Fruit fly (Drosophila melanogaster): ENCODE results near the gene Rab11.

DNA sequence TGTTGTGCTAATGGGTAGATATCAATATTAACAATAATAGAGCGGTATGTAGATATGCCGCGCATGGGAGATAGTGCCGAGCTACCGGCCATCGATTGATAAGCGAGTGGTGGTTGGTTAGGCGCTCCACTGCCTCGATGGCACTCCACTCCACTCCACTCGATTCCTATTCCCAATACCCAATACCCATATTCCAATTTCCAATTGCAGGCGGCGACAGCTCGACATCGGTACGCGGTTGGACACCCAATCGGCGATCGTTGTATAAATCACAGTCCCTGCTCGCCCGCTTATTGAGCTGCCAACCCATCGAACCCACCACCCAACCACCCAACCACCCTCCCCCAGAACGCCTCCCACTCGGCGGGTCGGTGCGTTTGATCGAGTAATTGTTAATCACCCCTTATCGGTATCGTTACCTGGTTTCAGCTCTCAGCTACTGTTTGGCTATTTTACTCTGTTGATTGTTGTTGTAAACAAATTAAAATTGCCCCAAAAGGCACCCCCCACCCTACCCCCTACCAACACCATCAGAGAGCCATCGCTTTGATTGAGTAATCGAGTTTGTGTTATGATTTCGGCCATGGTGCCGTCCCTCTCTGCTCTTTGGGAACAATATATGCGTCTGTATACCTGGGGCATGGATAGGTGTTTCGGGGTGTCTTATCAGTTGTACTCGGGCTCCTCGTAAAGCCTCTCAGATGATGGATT lies 30.2 kb upstream of the Rab11 start, which contains the start of gene HHEX:
- TF ChIP-seq Dll (optimal IDR thresholded peaks at IDR 0.05) (no peak), pan (optimal IDR thresholded peaks at IDR 0.05) (no peak)

Data from whole organism.